Fruit fly (Drosophila melanogaster) whole organism, pupa: ENCODE measurements around the gene CG9240.

ENCODE experiments used
- CG15710 ChIP-seq: fragments of 200-800 bp; sonication (Bioruptor generic); optimal IDR thresholded peaks from 2 replicates; lab custom pipeline; 2018; ENCODE audit warnings: missing biosample characterization, mild to moderate bottlenecking, missing genetic modification characterization, moderate library complexity
- CG34367 ChIP-seq: fragments of 200-800 bp; sonication (Bioruptor generic); optimal IDR thresholded peaks from 2 replicates; lab custom pipeline; 2018; ENCODE audit warnings: missing biosample characterization, mild to moderate bottlenecking, missing genetic modification characterization
- D1 ChIP-seq: fragments of 200-800 bp; sonication (Bioruptor generic); optimal IDR thresholded peaks from 2 replicates; lab custom pipeline; 2018; ENCODE audit warnings: missing biosample characterization, mild to moderate bottlenecking, missing genetic modification characterization, moderate library complexity
- EcR ChIP-seq: fragments of 200-800 bp; sonication (Bioruptor generic); optimal IDR thresholded peaks from 3 replicates; lab custom pipeline; 2019; ENCODE audit warnings: missing biosample characterization, missing genetic modification characterization, mild to moderate bottlenecking, moderate library complexity, missing genetic modification reagents
- Ets98B ChIP-seq: fragments of 200-800 bp; sonication (Bioruptor generic); IDR thresholded peaks from 2 replicates; pipeline ENCODE4 v1.3.6; 2022; ENCODE audit warnings: missing biosample characterization, missing genetic modification characterization

DNA sequence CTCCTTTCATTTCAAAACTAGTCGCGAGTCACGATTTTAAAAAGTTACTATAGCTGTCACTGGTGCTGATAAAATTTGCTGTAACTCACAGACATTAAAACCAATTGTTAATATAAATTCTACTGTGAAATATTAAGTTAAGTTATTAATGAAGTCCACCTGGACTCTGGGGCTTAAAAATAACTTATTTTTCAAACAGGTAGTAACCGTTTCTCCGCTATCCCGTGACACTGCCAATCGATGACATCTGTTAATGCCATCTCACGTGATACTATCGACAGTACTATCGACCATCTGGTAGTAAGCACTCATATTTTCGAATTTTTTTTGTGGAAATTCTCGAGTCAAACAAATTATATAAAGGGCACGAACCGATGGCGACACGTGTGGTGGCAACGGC is 32.9 kb upstream of the CG9240 start, which contains the start of the genes CG12379 and MagR:
- peak; percentile 54 for TF ChIP-seq CG15710 (tag; lab: Kevin White, UChicago)
- TF ChIP-seq EcR (GFP tag; lab: Kevin White, UChicago): no peak
- no peak for TF ChIP-seq Ets98B (GFP tag; lab: Robert Waterston, UW)
- TF ChIP-seq D1: no peak
- no peak for TF ChIP-seq CG34367 (tag; lab: Kevin White, UChicago)
